Fruit fly (Drosophila melanogaster): Measurements from ENCODE around the gene Nlg3.

dm6 chr3R:7657947-7658346, 18.7 kb upstream of the Nlg3 start, which contains the start of gene Nlg1:
- TF ChIP-seq CG14655 (GFP tag; optimal IDR thresholded peaks at IDR 0.05), result no peak
- TF ChIP-seq CG10348 (GFP tag; IDR thresholded peaks at IDR 0.05), result no peak
- no peak for TF ChIP-seq Snoo (tag; optimal IDR thresholded peaks at IDR 0.05)
